Worm (Caenorhabditis elegans) whole organism, young adult: ENCODE results near the gene Y49F6C.6.

Source experiments
- lsl-1 ChIP-seq: fragments of 200-800 bp; sonication (Bioruptor generic); optimal IDR thresholded peaks from 2 replicates; lab custom pipeline; 2018; ENCODE audit warnings: mild to moderate bottlenecking, missing genetic modification characterization, moderate library complexity, missing compliant biosample characterization
- mel-28 ChIP-seq: sonication (generic microtip); optimal IDR thresholded peaks from 2 replicates; lab custom pipeline; 2016; ENCODE audit warnings: borderline replicate concordance, mild to moderate bottlenecking, missing genetic modification characterization, missing compliant biosample characterization
- nfya-1 ChIP-seq: sonication (generic microtip); optimal IDR thresholded peaks from 2 replicates; lab custom pipeline; 2017; ENCODE audit warnings: antibody characterized with exemption, missing compliant biosample characterization, missing genetic modification characterization, borderline replicate concordance; ENCODE audit not compliant: insufficient read depth
- snpc-4 ChIP-seq, 5 experiments: fragments of 150-350 bp in 1 of 5; sonication (generic microtip) in 4 of 5; optimal IDR thresholded peaks; 2 replicates each; lab custom pipeline; 2014 to 2018; ENCODE audit warnings: missing genetic modification characterization in 5 of 5, missing biosample characterization in 3 of 5, antibody characterized with exemption in 2 of 5, mild to moderate bottlenecking in 2 of 5, missing compliant biosample characterization in 2 of 5, missing genotype in 2 of 5, moderate library complexity in 2 of 5, missing genetic modification reagents in 1 of 5

- TF ChIP-seq snpc-4 (GFP tag; optimal IDR thresholded peaks at IDR 0.05; lab: Kevin White, UChicago) (no peak), snpc-4 (tag; optimal IDR thresholded peaks at IDR 0.05; lab: Kevin White, UChicago) (no peak), mel-28 (tag; lab: Kevin White, UChicago) (no peak), nfya-1 (tag; lab: Kevin White, UChicago) (no peak), lsl-1 (GFP tag; lab: Kevin White, UChicago) (no peak)
Observed at ce11 chrII:3322257-3322656, 44.7 kb downstream of the Y49F6C.6 start, which contains the start of gene Y46D2A.1.
